Worm (Caenorhabditis elegans): ENCODE measurements around the gene F38E1.10.

DNA sequence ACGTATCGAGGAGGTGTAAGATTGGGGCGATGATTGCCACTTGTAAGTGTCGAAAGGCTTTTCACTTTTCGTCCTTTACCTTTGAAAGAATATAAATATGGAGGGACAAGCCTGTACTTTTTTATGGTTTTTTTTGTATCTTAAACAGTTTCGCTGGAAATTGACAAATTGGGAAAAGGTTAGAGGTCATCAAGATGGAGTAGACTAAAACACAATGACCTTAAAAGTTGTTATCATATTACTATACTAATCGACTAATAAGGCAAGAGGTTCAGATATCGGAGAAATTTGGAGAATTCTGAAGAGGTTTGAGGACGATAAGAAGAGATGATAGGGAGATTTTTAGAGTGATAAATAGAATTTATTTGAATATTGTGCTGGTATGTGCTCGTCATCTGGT is 30.8 kb upstream of the F38E1.10 start:
- TF ChIP-seq ceh-30 (tag; optimal IDR thresholded peaks at IDR 0.05) (no peak), ama-1 (optimal IDR thresholded peaks at IDR 0.05) (no peak), fkh-10 (GFP tag; optimal IDR thresholded peaks at IDR 0.05) (no peak), Y22D7AL.16 (tag; optimal IDR thresholded peaks at IDR 0.05) (no peak), hlh-6 (tag; optimal IDR thresholded peaks at IDR 0.05) (no peak)

Data from whole organism, late embryonic.